Fruit fly (Drosophila melanogaster) whole organism, prepupa: Measurements from ENCODE around the gene Zwilch.

Experiments
- Blimp-1 ChIP-seq: fragments of 200-800 bp; sonication (Bioruptor generic); optimal IDR thresholded peaks from 3 replicates; lab custom pipeline; 2017; ENCODE audit warnings: missing biosample characterization, missing genetic modification characterization, mild to moderate bottlenecking, moderate library complexity, missing genetic modification reagents
- CG10631 ChIP-seq: fragments of 200-800 bp; sonication (Bioruptor generic); optimal IDR thresholded peaks from 2 replicates; lab custom pipeline; 2016; ENCODE audit warnings: missing biosample characterization, missing genetic modification characterization
- CG11294 ChIP-seq: fragments of 200-800 bp; sonication (Bioruptor generic); IDR thresholded peaks from 2 replicates; pipeline ENCODE4 v1.3.6; 2022; ENCODE audit warnings: missing biosample characterization, missing genetic modification characterization
- CG11762 ChIP-seq: fragments of 200-800 bp; sonication (Bioruptor generic); optimal IDR thresholded peaks from 3 replicates; lab custom pipeline; 2016; ENCODE audit warnings: missing biosample characterization, missing genetic modification characterization; ENCODE audit not compliant: insufficient read depth
- CG11902 ChIP-seq: fragments of 200-800 bp; sonication (Bioruptor generic); optimal IDR thresholded peaks from 3 replicates; lab custom pipeline; 2016; ENCODE audit warnings: missing biosample characterization, missing genetic modification characterization
- CG15336 ChIP-seq: fragments of 200-800 bp; sonication (Bioruptor generic); IDR thresholded peaks from 2 replicates; pipeline ENCODE4 v1.3.6; 2022; ENCODE audit warnings: missing biosample characterization, missing genetic modification characterization
- CG16779 ChIP-seq: fragments of 200-800 bp; sonication (Bioruptor generic); optimal IDR thresholded peaks from 3 replicates; lab custom pipeline; 2017; ENCODE audit warnings: missing biosample characterization, mild to moderate bottlenecking, missing genetic modification characterization
- CG3032 ChIP-seq: fragments of 200-800 bp; optimal IDR thresholded peaks from 2 replicates; lab custom pipeline; 2019; ENCODE audit warnings: missing biosample characterization, mild to moderate bottlenecking, missing genetic modification characterization, moderate library complexity
- CG31627 ChIP-seq: fragments of 200-800 bp; sonication (Bioruptor generic); optimal IDR thresholded peaks from 3 replicates; lab custom pipeline; 2016; ENCODE audit warnings: missing biosample characterization, missing genetic modification characterization
- CG32006 ChIP-seq: fragments of 200-800 bp; sonication (Bioruptor generic); optimal IDR thresholded peaks from 3 replicates; lab custom pipeline; 2017; ENCODE audit warnings: missing biosample characterization, mild to moderate bottlenecking, missing genetic modification characterization
- CG34406 ChIP-seq: fragments of 200-800 bp; sonication (Bioruptor generic); optimal IDR thresholded peaks from 3 replicates; lab custom pipeline; 2016; ENCODE audit warnings: missing biosample characterization, missing genetic modification characterization
- CG6163 ChIP-seq: fragments of 200-800 bp; sonication (Bioruptor generic); IDR thresholded peaks from 3 replicates; pipeline ENCODE4 v1.3.6; 2022; ENCODE audit warnings: missing biosample characterization, missing genetic modification characterization
- CG6276 ChIP-seq: fragments of 200-800 bp; sonication (Bioruptor generic); optimal IDR thresholded peaks from 2 replicates; lab custom pipeline; 2017; ENCODE audit warnings: missing biosample characterization, mild to moderate bottlenecking, missing genetic modification characterization
- CG6792 ChIP-seq: fragments of 200-800 bp; sonication (Bioruptor generic); optimal IDR thresholded peaks from 3 replicates; lab custom pipeline; 2016; ENCODE audit warnings: missing biosample characterization, missing genetic modification characterization
- CG6854 ChIP-seq: fragments of 200-800 bp; sonication (Bioruptor generic); optimal IDR thresholded peaks from 2 replicates; lab custom pipeline; 2017; ENCODE audit warnings: missing biosample characterization, mild to moderate bottlenecking, missing genetic modification characterization
- CG7368 ChIP-seq: fragments of 200-800 bp; sonication (Bioruptor generic); optimal IDR thresholded peaks from 3 replicates; lab custom pipeline; 2016; ENCODE audit warnings: missing biosample characterization, missing genetic modification characterization
- CG8119 ChIP-seq: fragments of 200-800 bp; sonication (Bioruptor generic); IDR thresholded peaks from 3 replicates; pipeline ENCODE4 v1.3.6; 2022; ENCODE audit warnings: missing biosample characterization, missing genetic modification characterization
- CG8319 ChIP-seq: fragments of 200-800 bp; sonication (Bioruptor generic); optimal IDR thresholded peaks from 3 replicates; lab custom pipeline; 2016; ENCODE audit warnings: missing biosample characterization, missing genetic modification characterization
- CG8632 ChIP-seq: fragments of 200-800 bp; sonication (Bioruptor generic); optimal IDR thresholded peaks from 3 replicates; lab custom pipeline; 2016; ENCODE audit warnings: missing biosample characterization, missing genetic modification characterization
- CG9139 ChIP-seq: fragments of 200-800 bp; sonication (Bioruptor generic); optimal IDR thresholded peaks from 3 replicates; lab custom pipeline; 2017; ENCODE audit warnings: missing biosample characterization, mild to moderate bottlenecking, missing genetic modification characterization
- Eip75B ChIP-seq: fragments of 200-800 bp; sonication (Bioruptor generic); optimal IDR thresholded peaks from 3 replicates; lab custom pipeline; 2016; ENCODE audit warnings: missing biosample characterization, missing genetic modification characterization
- Eip78C ChIP-seq: fragments of 200-800 bp; sonication (Bioruptor generic); peaks from one replicate; lab custom pipeline; 2016; ENCODE audit warnings: missing biosample characterization, missing genetic modification characterization
- Ets21C ChIP-seq: fragments of 200-800 bp; sonication (Bioruptor generic); optimal IDR thresholded peaks from 3 replicates; lab custom pipeline; 2016; ENCODE audit warnings: missing biosample characterization, missing genetic modification characterization
- Gug ChIP-seq: fragments of 200-800 bp; sonication (Bioruptor generic); IDR thresholded peaks from 2 replicates; pipeline ENCODE4 v1.3.6; 2022; ENCODE audit warnings: missing biosample characterization, missing genetic modification characterization
- Hr38 ChIP-seq: sonication (Bioruptor generic); optimal IDR thresholded peaks from 2 replicates; lab custom pipeline; 2016; ENCODE audit warnings: missing biosample characterization, missing genetic modification characterization
- Hr39 ChIP-seq: fragments of 200-800 bp; sonication (Bioruptor generic); optimal IDR thresholded peaks from 2 replicates; lab custom pipeline; 2016; ENCODE audit warnings: missing biosample characterization, missing genetic modification characterization
- Hr4 ChIP-seq: fragments of 200-800 bp; sonication (Bioruptor generic); optimal IDR thresholded peaks from 3 replicates; lab custom pipeline; 2016; ENCODE audit warnings: missing biosample characterization, missing genetic modification characterization
- Lpt ChIP-seq: fragments of 200-800 bp; sonication (Bioruptor generic); optimal IDR thresholded peaks from 3 replicates; lab custom pipeline; 2016; ENCODE audit warnings: missing biosample characterization, missing genetic modification characterization
- Met ChIP-seq: fragments of 200-800 bp; sonication (Bioruptor generic); optimal IDR thresholded peaks from 3 replicates; lab custom pipeline; 2016; ENCODE audit warnings: missing biosample characterization, missing genetic modification characterization
- OdsH ChIP-seq: fragments of 200-800 bp; sonication (Bioruptor generic); optimal IDR thresholded peaks from 3 replicates; lab custom pipeline; 2016; ENCODE audit warnings: missing biosample characterization, missing genetic modification characterization
- Smox ChIP-seq: fragments of 200-800 bp; sonication (Bioruptor generic); optimal IDR thresholded peaks from 3 replicates; lab custom pipeline; 2016; ENCODE audit warnings: missing biosample characterization, missing genetic modification characterization
- Sox102F ChIP-seq: fragments of 200-800 bp; sonication (Bioruptor generic); optimal IDR thresholded peaks from 2 replicates; lab custom pipeline; 2016; ENCODE audit warnings: missing biosample characterization, mild to moderate bottlenecking, missing genetic modification characterization
- Sox14 ChIP-seq: fragments of 200-800 bp; sonication (Bioruptor generic); optimal IDR thresholded peaks from 3 replicates; lab custom pipeline; 2016; ENCODE audit warnings: missing biosample characterization, missing genetic modification characterization
- Sox15 ChIP-seq: fragments of 200-800 bp; sonication (Bioruptor generic); optimal IDR thresholded peaks from 3 replicates; lab custom pipeline; 2016; ENCODE audit warnings: missing biosample characterization, missing genetic modification characterization
- acj6 ChIP-seq: fragments of 200-800 bp; sonication (Bioruptor generic); optimal IDR thresholded peaks from 3 replicates; lab custom pipeline; 2016; ENCODE audit warnings: missing biosample characterization, missing genetic modification characterization
- cyc ChIP-seq: fragments of 200-800 bp; sonication (Bioruptor generic); optimal IDR thresholded peaks from 3 replicates; lab custom pipeline; 2016; ENCODE audit warnings: missing biosample characterization, missing genetic modification characterization
- dac ChIP-seq: fragments of 200-800 bp; sonication (Bioruptor generic); optimal IDR thresholded peaks from 2 replicates; lab custom pipeline; 2017; ENCODE audit warnings: missing biosample characterization, mild to moderate bottlenecking, missing genetic modification characterization
- dsx ChIP-seq: fragments of 200-800 bp; optimal IDR thresholded peaks from 3 replicates; lab custom pipeline; 2019; ENCODE audit warnings: missing biosample characterization, mild to moderate bottlenecking, missing genetic modification characterization, moderate library complexity; ENCODE audit not compliant: poor library complexity, severe bottlenecking
- eg ChIP-seq: fragments of 200-800 bp; sonication (Bioruptor generic); IDR thresholded peaks from 3 replicates; pipeline ENCODE4 v1.3.6; 2022; ENCODE audit warnings: missing biosample characterization, missing genetic modification characterization
- esn ChIP-seq: fragments of 200-800 bp; sonication (Bioruptor generic); optimal IDR thresholded peaks from 2 replicates; lab custom pipeline; 2016; ENCODE audit warnings: missing biosample characterization, mild to moderate bottlenecking, missing genetic modification characterization, moderate library complexity
- fd85E ChIP-seq: fragments of 200-800 bp; sonication (Bioruptor generic); optimal IDR thresholded peaks from 3 replicates; lab custom pipeline; 2016; ENCODE audit warnings: missing biosample characterization, missing genetic modification characterization
- fkh ChIP-seq: fragments of 200-800 bp; sonication (Bioruptor generic); optimal IDR thresholded peaks from 3 replicates; lab custom pipeline; 2017; ENCODE audit warnings: missing biosample characterization, mild to moderate bottlenecking, missing genetic modification characterization, moderate library complexity
- lz ChIP-seq: fragments of 200-800 bp; sonication (Bioruptor generic); optimal IDR thresholded peaks from 3 replicates; lab custom pipeline; 2016; ENCODE audit warnings: missing biosample characterization, missing genetic modification characterization
- net ChIP-seq: fragments of 200-800 bp; sonication (Bioruptor generic); optimal IDR thresholded peaks from 3 replicates; lab custom pipeline; 2016; ENCODE audit warnings: missing biosample characterization, missing genetic modification characterization
- pdm3 ChIP-seq: fragments of 200-800 bp; sonication (Bioruptor generic); optimal IDR thresholded peaks from 3 replicates; lab custom pipeline; 2016; ENCODE audit warnings: missing biosample characterization, missing genetic modification characterization
- salr ChIP-seq, 2 experiments: fragments of 200-800 bp; sonication (Bioruptor generic); optimal IDR thresholded peaks; 3 replicates each; lab custom pipeline; 2016 to 2018; ENCODE audit warnings: missing biosample characterization in 2 of 2, missing genetic modification characterization in 2 of 2, mild to moderate bottlenecking in 1 of 2
- spab ChIP-seq: fragments of 200-800 bp; sonication (Bioruptor generic); optimal IDR thresholded peaks from 2 replicates; lab custom pipeline; 2017; ENCODE audit warnings: missing biosample characterization, mild to moderate bottlenecking, missing genetic modification characterization, missing genetic modification reagents
- ss ChIP-seq, 2 experiments: fragments of 200-800 bp; sonication (Bioruptor generic); optimal IDR thresholded peaks; 2 replicates in 1 of 2; 3 replicates in 1 of 2; lab custom pipeline; 2017 to 2018; ENCODE audit warnings: mild to moderate bottlenecking in 2 of 2, missing biosample characterization in 2 of 2, missing genetic modification characterization in 2 of 2, moderate library complexity in 1 of 2
- svp ChIP-seq: fragments of 200-800 bp; sonication (Bioruptor generic); peaks from one replicate; lab custom pipeline; 2016; ENCODE audit warnings: missing biosample characterization, missing genetic modification characterization
- topi ChIP-seq: fragments of 200-800 bp; sonication (Bioruptor generic); optimal IDR thresholded peaks from 3 replicates; lab custom pipeline; 2016; ENCODE audit warnings: missing biosample characterization, missing genetic modification characterization
- vri ChIP-seq: fragments of 200-800 bp; sonication (Bioruptor generic); optimal IDR thresholded peaks from 3 replicates; lab custom pipeline; 2016; ENCODE audit warnings: missing biosample characterization, mild to moderate bottlenecking, missing genetic modification characterization

The Zwilch gene

dm6 chr3R:31225043-31225681, 12.0 kb upstream of the Zwilch start:
- TF ChIP-seq CG6276 (GFP tag; lab: Kevin White, UChicago) (no peak), vri (GFP tag; lab: Kevin White, UChicago) (peak; percentile 94), CG6163 (GFP tag; lab: Robert Waterston, UW) (peak; percentile 69; the same call in 2 of the 3 replicates), CG15336 (GFP tag; lab: Robert Waterston, UW) (peak; percentile 70), Sox102F (GFP tag; lab: Kevin White, UChicago) (peak; percentile 86), CG8632 (GFP tag; lab: Kevin White, UChicago) (peak; percentile 67), CG16779 (tag; lab: Kevin White, UChicago) (no peak), CG11902 (GFP tag; lab: Kevin White, UChicago) (peak; percentile 28), net (GFP tag; lab: Kevin White, UChicago) (no peak), CG6792 (peak; percentile 81), esn (GFP tag; lab: Kevin White, UChicago) (peak; percentile 83), Gug (GFP tag; lab: Robert Waterston, UW) (0 out of 2 replicates have a peak, but pooled peaks have one; percentile 25), eg (peak; percentile 73; the same call in 2 of the 3 replicates), salr (GFP tag; optimal IDR thresholded peaks at IDR 0.05; lab: Kevin White, UChicago) (no peak), Blimp-1 (GFP tag; lab: Kevin White, UChicago) (peak; percentile 24), Met (peak; percentile 85), Sox15 (GFP tag; lab: Kevin White, UChicago) (peak; percentile 50), dsx (no peak), svp (GFP tag; lab: Kevin White, UChicago) (peak; percentile 91), CG11762 (GFP tag; lab: Kevin White, UChicago) (peak; percentile 44), Lpt (GFP tag; lab: Kevin White, UChicago) (peak; percentile 40), CG3032 (tag; lab: Kevin White, UChicago) (no peak), Sox14 (GFP tag; lab: Kevin White, UChicago) (no peak), Eip75B (GFP tag; lab: Kevin White, UChicago) (peak; percentile 80), CG31627 (GFP tag; lab: Kevin White, UChicago) (peak; percentile 73), spab (no peak), CG11294 (no peak; the same call in 1 of the 2 replicates), CG9139 (no peak), fd85E (GFP tag; lab: Kevin White, UChicago) (peak; percentile 7), dac (GFP tag; lab: Kevin White, UChicago) (no peak), CG7368 (GFP tag; lab: Kevin White, UChicago) (peak; percentile 60), Hr4 (peak; percentile 45), Hr39 (peak; percentile 68), lz (GFP tag; lab: Kevin White, UChicago) (peak; percentile 80), Hr38 (GFP tag; lab: Kevin White, UChicago) (no peak), Ets21C (GFP tag; lab: Kevin White, UChicago) (peak; percentile 58), ss (GFP tag; optimal IDR thresholded peaks at IDR 0.05; lab: Kevin White, UChicago) (no peak), topi (GFP tag; lab: Kevin White, UChicago) (peak; percentile 72), CG10631 (GFP tag; lab: Kevin White, UChicago) (peak; percentile 25), OdsH (GFP tag; lab: Kevin White, UChicago) (no peak), acj6 (peak; percentile 55), cyc (GFP tag; lab: Kevin White, UChicago) (peak; percentile 59), fkh (GFP tag; lab: Kevin White, UChicago) (no peak), CG8319 (GFP tag; lab: Kevin White, UChicago) (peak; percentile 52), Eip78C (GFP tag; lab: Kevin White, UChicago) (peak; percentile 89), CG6854 (peak; percentile 39), pdm3 (GFP tag; lab: Kevin White, UChicago) (no peak), CG34406 (GFP tag; lab: Kevin White, UChicago) (peak; percentile 84), Smox (GFP tag; lab: Kevin White, UChicago) (peak; percentile 77), CG32006 (no peak), CG8119 (peak; percentile 67; the same call in 2 of the 3 replicates)
